Worm (Caenorhabditis elegans) whole organism, early embryonic: ENCODE measurements around the gene C36B7.1.
A peak's percentile ranks its signal among the peaks of the same experiment; 100 is the strongest.

ENCODE experiments used
- B0310.2 ChIP-seq: sonication (generic microtip); optimal IDR thresholded peaks from 2 replicates; lab custom pipeline; 2016; ENCODE audit warnings: mild to moderate bottlenecking, missing genetic modification characterization, missing compliant biosample characterization
- F13C5.2 ChIP-seq: sonication (generic microtip); optimal IDR thresholded peaks from 2 replicates; lab custom pipeline; 2017; ENCODE audit warnings: mild to moderate bottlenecking, missing genetic modification characterization, inconsistent platforms, missing compliant biosample characterization
- aly-1 ChIP-seq: sonication (generic microtip); optimal IDR thresholded peaks from 2 replicates; lab custom pipeline; 2016; ENCODE audit warnings: missing genetic modification characterization, missing compliant biosample characterization
- ama-1 ChIP-seq: fragments of 150-350 bp; optimal IDR thresholded peaks from 2 replicates; lab custom pipeline; 2014
- ceh-13 ChIP-seq: fragments of 200-800 bp; sonication (Bioruptor generic); optimal IDR thresholded peaks from 2 replicates; lab custom pipeline; 2018; ENCODE audit warnings: mild to moderate bottlenecking, missing genetic modification characterization, missing compliant biosample characterization
- ceh-36 ChIP-seq: sonication (generic microtip); optimal IDR thresholded peaks from 2 replicates; lab custom pipeline; 2016; ENCODE audit warnings: missing genetic modification characterization, inconsistent platforms, missing compliant biosample characterization
- ets-7 ChIP-seq: sonication (generic microtip); optimal IDR thresholded peaks from 2 replicates; lab custom pipeline; 2016; ENCODE audit warnings: missing genotype, missing genetic modification characterization, missing compliant biosample characterization
- flt-1 ChIP-seq: fragments of 200-800 bp; sonication (Bioruptor generic); IDR thresholded peaks from 2 replicates; pipeline ENCODE4 v1.3.6; 2022; ENCODE audit warnings: missing genetic modification characterization, missing compliant biosample characterization
- hmbx-1 ChIP-seq: sonication (generic microtip); optimal IDR thresholded peaks from 2 replicates; lab custom pipeline; 2016; ENCODE audit warnings: mild to moderate bottlenecking, missing genetic modification characterization, missing compliant biosample characterization
- hmg-4 ChIP-seq: fragments of 200-800 bp; sonication (Bioruptor generic); optimal IDR thresholded peaks from 2 replicates; lab custom pipeline; 2018; ENCODE audit warnings: mild to moderate bottlenecking, missing genetic modification characterization, missing compliant biosample characterization
- hnd-1 ChIP-seq: sonication (generic microtip); optimal IDR thresholded peaks from 2 replicates; lab custom pipeline; 2016; ENCODE audit warnings: missing genetic modification characterization, missing compliant biosample characterization
- pes-1 ChIP-seq: fragments of 200-800 bp; sonication (Bioruptor generic); IDR thresholded peaks from 2 replicates; pipeline ENCODE4 v1.3.6; 2022; ENCODE audit warnings: missing genetic modification reagents, missing genetic modification characterization, missing compliant biosample characterization
- scrt-1 ChIP-seq: fragments of 200-800 bp; sonication (Bioruptor generic); IDR thresholded peaks from 2 replicates; pipeline ENCODE4 v1.3.6; 2022; ENCODE audit warnings: missing genetic modification characterization, missing compliant biosample characterization
- sea-1 ChIP-seq: fragments of 200-800 bp; sonication (Bioruptor generic); conservative IDR thresholded peaks from 2 replicates; pipeline ENCODE4 v1.3.6; 2022; ENCODE audit warnings: missing genetic modification characterization, missing compliant biosample characterization
- tbx-11 ChIP-seq: fragments of 200-800 bp; sonication (Bioruptor generic); IDR thresholded peaks from 2 replicates; pipeline ENCODE4 v1.3.6; 2022; ENCODE audit warnings: missing genetic modification characterization, missing compliant biosample characterization
- tbx-37 ChIP-seq: fragments of 200-800 bp; sonication (Bioruptor generic); conservative IDR thresholded peaks from 2 replicates; pipeline ENCODE4 v1.3.6; 2022; ENCODE audit warnings: missing genetic modification reagents, missing genetic modification characterization, missing compliant biosample characterization
- tra-4 ChIP-seq: sonication (generic microtip); optimal IDR thresholded peaks from 2 replicates; lab custom pipeline; 2017; ENCODE audit warnings: missing genetic modification characterization, missing compliant biosample characterization

The C36B7.1 gene

DNA sequence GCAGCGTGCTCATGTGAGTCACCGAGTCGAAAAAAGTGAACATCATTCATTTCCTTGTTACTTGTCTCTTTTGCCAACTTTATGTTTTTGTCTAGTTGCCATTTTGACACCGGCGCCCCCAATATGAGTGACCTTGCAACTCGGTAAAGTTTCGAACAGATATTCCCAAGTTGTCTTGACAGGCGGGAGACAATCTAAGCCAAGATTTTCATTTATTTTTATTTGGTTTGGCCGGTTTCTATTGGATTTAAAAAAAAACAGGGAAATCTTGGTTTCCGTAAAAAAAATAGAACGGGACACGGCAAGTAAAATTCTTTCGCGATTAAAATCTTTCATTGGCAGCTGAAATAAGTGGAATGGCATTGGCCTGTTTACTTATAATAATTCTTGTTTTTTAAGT, 18.5 kb downstream of the C36B7.1 start:
- TF ChIP-seq hmbx-1 (tag; lab: Kevin White, UChicago) (no peak), hnd-1 (tag; lab: Kevin White, UChicago) (no peak), pes-1 (no peak), scrt-1 (GFP tag; lab: Robert Waterston, UW) (no peak)

DNA sequence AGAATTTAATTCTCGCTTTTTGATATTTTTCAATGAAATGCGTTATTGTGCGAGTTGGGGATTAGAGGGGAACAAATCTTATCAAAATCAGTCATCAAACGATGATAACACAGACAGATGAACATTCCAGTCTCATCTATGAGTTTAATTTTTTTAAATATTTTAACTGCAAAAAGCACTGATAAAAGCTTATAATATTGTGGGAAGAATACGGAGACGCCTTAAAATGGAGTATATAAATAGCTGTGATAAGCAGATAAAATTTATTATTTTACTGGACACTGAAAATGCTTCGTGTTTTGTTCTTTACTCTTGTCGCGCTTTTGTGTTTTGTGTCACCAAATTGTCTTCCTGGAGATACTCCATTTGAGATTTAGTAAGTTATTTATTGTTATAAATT, 26.9 kb downstream of the C36B7.1 start, which contains the start of gene clec-86:
Gene clec-86 (plus strand): TSS at position 262 of the 400 bp plus-strand sequence.
- TF ChIP-seq hmg-4 (GFP tag; lab: Kevin White, UChicago), result no peak

- no peak for TF ChIP-seq ceh-36 (tag; lab: Kevin White, UChicago)
- TF ChIP-seq hmbx-1 (tag; lab: Kevin White, UChicago), result no peak
- no peak for TF ChIP-seq ceh-13
- TF ChIP-seq sea-1 (GFP tag; lab: Robert Waterston, UW), result no peak
- no peak for TF ChIP-seq B0310.2 (tag; lab: Kevin White, UChicago)
Observed at ce11 chrX:7140682-7141254, 28.1 kb downstream of the C36B7.1 start.

- TF ChIP-seq tbx-11 (GFP tag; lab: Robert Waterston, UW) (no peak), ama-1 (lab: Kevin White, UChicago) (peak; percentile 17)
Observed at ce11 chrX:7143515-7143914, 30.8 kb downstream of the C36B7.1 start, which contains the start of gene alh-10. Gene alh-10 (minus strand): TSS chrX:7143641.

DNA sequence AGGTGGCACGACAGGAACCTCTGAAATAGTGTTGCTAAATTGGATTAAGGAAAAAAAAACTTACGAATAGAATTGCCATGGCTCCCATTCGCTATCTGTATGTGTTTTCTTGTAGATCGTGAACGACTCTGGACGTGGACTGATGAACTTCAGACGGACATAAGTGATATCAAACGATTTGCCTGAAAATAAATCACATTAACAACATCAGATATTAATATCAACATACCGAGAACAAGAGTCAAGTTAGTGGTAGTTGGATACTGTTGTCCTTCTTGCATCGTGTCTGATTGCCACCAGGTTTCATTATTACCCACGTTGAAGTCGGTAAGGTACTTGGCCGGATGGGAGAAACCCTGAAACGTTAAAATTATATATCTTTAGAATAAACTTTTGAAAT, 37.0 kb downstream of the C36B7.1 start:
- TF ChIP-seq ceh-13, result no peak
- TF ChIP-seq tra-4, result no peak
- no peak for TF ChIP-seq pes-1
- TF ChIP-seq hmg-4 (GFP tag; lab: Kevin White, UChicago), result no peak
- no peak for TF ChIP-seq B0310.2 (tag; lab: Kevin White, UChicago)
- TF ChIP-seq ceh-36 (tag; lab: Kevin White, UChicago), result no peak
- TF ChIP-seq sea-1 (GFP tag; lab: Robert Waterston, UW), result no peak
- TF ChIP-seq tbx-37 (GFP tag; lab: Robert Waterston, UW), result no peak
- TF ChIP-seq flt-1 (GFP tag; lab: Robert Waterston, UW), result no peak
- TF ChIP-seq ama-1 (lab: Kevin White, UChicago), result no peak
- TF ChIP-seq ets-7, result no peak
- no peak for TF ChIP-seq aly-1 (tag; lab: Kevin White, UChicago)

- TF ChIP-seq tbx-37 (GFP tag; lab: Robert Waterston, UW), result no peak
- no peak for TF ChIP-seq B0310.2 (tag; lab: Kevin White, UChicago)
- no peak for TF ChIP-seq pes-1
- no peak for TF ChIP-seq ama-1 (lab: Kevin White, UChicago)
- TF ChIP-seq hmg-4 (GFP tag; lab: Kevin White, UChicago), result peak; percentile 39
Observed at ce11 chrX:7151189-7151857, 38.6 kb downstream of the C36B7.1 start, which contains the start of gene lam-2. Gene lam-2 (minus strand): TSS chrX:7151239.

DNA sequence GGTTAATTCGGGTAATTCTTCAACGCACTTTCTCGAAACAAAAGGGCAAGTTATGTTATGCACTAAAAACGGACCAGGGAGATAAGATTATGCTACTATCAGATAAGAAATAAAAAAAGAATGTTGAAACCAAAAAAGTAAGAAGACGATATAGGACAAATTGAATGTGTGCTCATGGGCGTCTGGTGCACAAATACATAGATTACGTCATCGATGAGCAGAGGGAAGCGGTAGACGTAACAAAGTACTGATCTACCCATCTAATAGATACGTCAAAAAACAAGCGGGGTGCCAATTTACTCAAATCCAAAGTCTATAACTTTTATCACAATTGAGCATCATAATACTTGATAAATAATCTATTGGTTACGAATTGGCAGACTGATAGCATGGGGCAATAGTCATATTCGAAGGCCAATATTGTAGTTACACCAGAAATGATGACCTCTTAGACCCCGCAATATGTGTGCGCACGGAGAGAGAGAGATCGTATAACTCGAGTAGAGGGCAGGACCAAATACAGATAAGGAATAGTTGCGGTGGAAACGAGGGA, 39.4 kb downstream of the C36B7.1 start:
- TF ChIP-seq scrt-1 (GFP tag; lab: Robert Waterston, UW) (no peak), ets-7 (no peak), hmg-4 (GFP tag; lab: Kevin White, UChicago) (no peak), sea-1 (GFP tag; lab: Robert Waterston, UW) (no peak), ceh-13 (no peak), F13C5.2 (tag; lab: Kevin White, UChicago) (no peak), ama-1 (lab: Kevin White, UChicago) (no peak), hnd-1 (tag; lab: Kevin White, UChicago) (no peak), pes-1 (no peak), hmbx-1 (tag; lab: Kevin White, UChicago) (no peak), ceh-36 (tag; lab: Kevin White, UChicago) (no peak), tra-4 (no peak), tbx-11 (GFP tag; lab: Robert Waterston, UW) (no peak), tbx-37 (GFP tag; lab: Robert Waterston, UW) (no peak), flt-1 (GFP tag; lab: Robert Waterston, UW) (no peak), B0310.2 (tag; lab: Kevin White, UChicago) (no peak)

DNA sequence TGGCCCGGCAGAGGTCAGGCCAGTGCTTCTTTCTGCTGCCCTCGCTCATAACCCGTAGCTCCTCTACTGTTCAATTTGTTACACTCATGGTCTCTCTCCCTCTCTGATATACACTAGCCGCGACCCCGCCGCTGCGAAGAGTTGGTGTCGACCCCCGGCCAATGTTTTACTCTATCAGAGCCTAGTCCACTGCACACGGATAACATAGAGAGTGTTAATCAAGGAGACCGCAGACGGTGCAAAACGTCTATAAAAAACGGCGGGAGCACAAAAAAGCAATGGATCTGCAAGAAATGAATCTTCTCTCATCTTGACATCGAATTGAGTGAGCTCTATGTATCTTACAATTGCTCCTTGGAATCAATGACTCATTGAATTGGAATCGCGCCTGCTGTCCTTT, 40.8 kb downstream of the C36B7.1 start:
- TF ChIP-seq F13C5.2 (tag; lab: Kevin White, UChicago) (no peak), flt-1 (GFP tag; lab: Robert Waterston, UW) (no peak), hmbx-1 (tag; lab: Kevin White, UChicago) (no peak), tra-4 (no peak), B0310.2 (tag; lab: Kevin White, UChicago) (no peak), sea-1 (GFP tag; lab: Robert Waterston, UW) (no peak)
